Worm (Caenorhabditis elegans) whole organism, L2 larva: Measurements from ENCODE around the gene B0563.9.

ENCODE experiments used
- C34F6.9 ChIP-seq: fragments of 150-350 bp; optimal IDR thresholded peaks from 2 replicates; lab custom pipeline; 2014; ENCODE audit warnings: missing biosample characterization, missing genetic modification characterization
- F13H6.1 ChIP-seq: sonication (generic microtip); optimal IDR thresholded peaks from 2 replicates; lab custom pipeline; 2016; ENCODE audit warnings: missing genetic modification characterization, missing compliant biosample characterization
- R02D3.7 ChIP-seq: fragments of 150-350 bp; optimal IDR thresholded peaks from 2 replicates; lab custom pipeline; 2014; ENCODE audit warnings: missing biosample characterization, missing genetic modification characterization
- Y55F3AM.14 ChIP-seq: fragments of 200-800 bp; sonication (Bioruptor generic); optimal IDR thresholded peaks from 2 replicates; lab custom pipeline; 2018; ENCODE audit warnings: mild to moderate bottlenecking, missing genetic modification characterization, missing compliant biosample characterization
- ZK546.5 ChIP-seq: sonication (generic microtip); optimal IDR thresholded peaks from 2 replicates; lab custom pipeline; 2017; ENCODE audit warnings: missing biosample characterization, missing genetic modification characterization
- alr-1 ChIP-seq: fragments of 150-350 bp; optimal IDR thresholded peaks from 2 replicates; lab custom pipeline; 2014; ENCODE audit warnings: missing biosample characterization, missing genetic modification characterization
- aly-2 ChIP-seq: fragments of 150-350 bp; optimal IDR thresholded peaks from 2 replicates; lab custom pipeline; 2014; ENCODE audit warnings: missing biosample characterization, missing genetic modification characterization
- ama-1 ChIP-seq: fragments of 150-350 bp; optimal IDR thresholded peaks from 2 replicates; lab custom pipeline; 2018; ENCODE audit warnings: inconsistent platforms
- blmp-1 ChIP-seq: sonication (generic microtip); optimal IDR thresholded peaks from 2 replicates; lab custom pipeline; 2017; ENCODE audit warnings: missing genetic modification characterization, mild to moderate bottlenecking, missing compliant biosample characterization, antibody characterized with exemption, moderate library complexity; ENCODE audit not compliant: insufficient read depth
- ceh-82 ChIP-seq: fragments of 150-350 bp; optimal IDR thresholded peaks from 2 replicates; lab custom pipeline; 2014; ENCODE audit warnings: missing biosample characterization, missing genetic modification characterization
- crh-2 ChIP-seq: sonication (generic microtip); optimal IDR thresholded peaks from 2 replicates; lab custom pipeline; 2017; ENCODE audit warnings: missing biosample characterization, missing genetic modification characterization
- dmd-4 ChIP-seq: sonication (generic microtip); optimal IDR thresholded peaks from 2 replicates; lab custom pipeline; 2017; ENCODE audit warnings: missing biosample characterization, missing genetic modification characterization
- egl-27 ChIP-seq: sonication (generic microtip); optimal IDR thresholded peaks from 3 replicates; lab custom pipeline; 2017; ENCODE audit warnings: missing biosample characterization, missing genetic modification reagents, missing genetic modification characterization
- elt-1 ChIP-seq: fragments of 150-350 bp; optimal IDR thresholded peaks from 2 replicates; lab custom pipeline; 2014; ENCODE audit warnings: missing biosample characterization, missing genetic modification characterization
- elt-3 ChIP-seq: sonication (generic microtip); optimal IDR thresholded peaks from 2 replicates; lab custom pipeline; 2017; ENCODE audit warnings: missing biosample characterization, missing genetic modification characterization
- fos-1 ChIP-seq: fragments of 150-350 bp; optimal IDR thresholded peaks from 2 replicates; lab custom pipeline; 2014; ENCODE audit warnings: missing biosample characterization, missing genetic modification characterization
- gmeb-1 ChIP-seq: fragments of 150-350 bp; optimal IDR thresholded peaks from 2 replicates; lab custom pipeline; 2014; ENCODE audit warnings: missing biosample characterization, missing genetic modification characterization
- lin-11 ChIP-seq: fragments of 150-350 bp; sonication (generic microtip); optimal IDR thresholded peaks from 2 replicates; lab custom pipeline; 2014; ENCODE audit warnings: missing biosample characterization, missing genetic modification characterization, inconsistent platforms, mixed read lengths
- lin-13 ChIP-seq: fragments of 150-350 bp; optimal IDR thresholded peaks from 2 replicates; lab custom pipeline; 2014; ENCODE audit warnings: missing biosample characterization, missing genetic modification reagents, missing genetic modification characterization
- lin-39 ChIP-seq: fragments of 150-350 bp; optimal IDR thresholded peaks from 2 replicates; lab custom pipeline; 2014; ENCODE audit warnings: missing biosample characterization, missing genetic modification reagents, missing genetic modification characterization
- lsy-2 ChIP-seq, 2 experiments: fragments of 150-350 bp in 1 of 2; sonication (generic microtip) in 1 of 2; optimal IDR thresholded peaks; 2 replicates each; lab custom pipeline; 2014 to 2017; ENCODE audit warnings: missing biosample characterization in 2 of 2, missing genetic modification characterization in 2 of 2
- mab-5 ChIP-seq: fragments of 150-350 bp; optimal IDR thresholded peaks from 2 replicates; lab custom pipeline; 2014; ENCODE audit warnings: missing biosample characterization, missing genetic modification characterization
- nhr-11 ChIP-seq: fragments of 150-350 bp; optimal IDR thresholded peaks from 2 replicates; lab custom pipeline; 2014; ENCODE audit warnings: missing biosample characterization, missing genetic modification characterization
- nhr-129 ChIP-seq: fragments of 150-350 bp; optimal IDR thresholded peaks from 2 replicates; lab custom pipeline; 2014; ENCODE audit warnings: missing biosample characterization, missing genetic modification characterization
- nhr-23 ChIP-seq: fragments of 150-350 bp; optimal IDR thresholded peaks from 2 replicates; lab custom pipeline; 2014; ENCODE audit warnings: missing biosample characterization, missing genetic modification reagents, missing genetic modification characterization
- nhr-25 ChIP-seq: fragments of 150-350 bp; sonication (generic microtip); optimal IDR thresholded peaks from 3 replicates; lab custom pipeline; 2014; ENCODE audit warnings: missing biosample characterization, missing genetic modification characterization
- nhr-6 ChIP-seq: fragments of 150-350 bp; optimal IDR thresholded peaks from 2 replicates; lab custom pipeline; 2014; ENCODE audit warnings: missing biosample characterization, missing genetic modification characterization
- nhr-77 ChIP-seq: fragments of 150-350 bp; optimal IDR thresholded peaks from 2 replicates; lab custom pipeline; 2014; ENCODE audit warnings: missing biosample characterization, missing genetic modification characterization
- peb-1 ChIP-seq: fragments of 150-350 bp; optimal IDR thresholded peaks from 2 replicates; lab custom pipeline; 2014; ENCODE audit warnings: missing biosample characterization, missing genetic modification characterization
- sem-4 ChIP-seq: fragments of 150-350 bp; optimal IDR thresholded peaks from 2 replicates; lab custom pipeline; 2014; ENCODE audit warnings: missing biosample characterization, missing genetic modification reagents, missing genetic modification characterization
- snpc-4 ChIP-seq: fragments of 150-350 bp; optimal IDR thresholded peaks from 2 replicates; lab custom pipeline; 2014; ENCODE audit warnings: missing biosample characterization, missing genetic modification characterization
- unc-39 ChIP-seq: fragments of 150-350 bp; optimal IDR thresholded peaks from 2 replicates; lab custom pipeline; 2014; ENCODE audit warnings: missing biosample characterization, missing genetic modification characterization
- unc-55 ChIP-seq: fragments of 150-350 bp; sonication (generic microtip); optimal IDR thresholded peaks from 3 replicates; lab custom pipeline; 2014; ENCODE audit warnings: missing biosample characterization, missing genetic modification reagents, missing genetic modification characterization
- unc-62 ChIP-seq: fragments of 150-350 bp; optimal IDR thresholded peaks from 2 replicates; lab custom pipeline; 2014; ENCODE audit warnings: missing biosample characterization, missing genetic modification reagents, missing genetic modification characterization
- zag-1 ChIP-seq: fragments of 150-350 bp; optimal IDR thresholded peaks from 2 replicates; lab custom pipeline; 2014; ENCODE audit warnings: missing biosample characterization, missing genetic modification characterization
- ztf-1 ChIP-seq: fragments of 200-800 bp; sonication (Bioruptor generic); conservative IDR thresholded peaks from 2 replicates; pipeline ENCODE4 v1.3.6; 2022; ENCODE audit warnings: missing genetic modification characterization, missing compliant biosample characterization
- ztf-11 ChIP-seq: sonication (generic microtip); optimal IDR thresholded peaks from 2 replicates; lab custom pipeline; 2017; ENCODE audit warnings: missing biosample characterization, missing genetic modification characterization

The B0563.9 gene

DNA sequence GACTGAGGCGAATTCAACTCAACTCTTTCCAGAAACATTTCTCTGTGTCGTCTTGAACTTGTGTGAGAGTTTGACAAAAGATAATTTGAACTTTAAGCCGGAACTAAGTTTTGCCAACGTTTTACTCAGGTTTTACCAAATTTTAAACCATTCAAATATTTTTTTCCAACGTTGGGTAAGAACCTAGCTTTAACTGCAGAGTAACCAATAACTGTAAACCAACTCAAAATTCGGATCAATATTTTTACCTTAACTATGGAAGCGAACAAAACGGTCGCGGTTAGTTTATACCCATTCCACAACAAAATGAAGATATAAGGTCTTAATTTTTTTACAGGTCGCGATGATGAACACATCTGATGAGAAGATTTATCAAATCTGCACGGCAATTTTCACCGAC, 4.4 kb downstream of the B0563.9 start:
- TF ChIP-seq peb-1 (no peak), dmd-4 (tag; lab: Kevin White, UChicago) (no peak), nhr-77 (tag; lab: Kevin White, UChicago) (no peak), nhr-11 (tag; lab: Kevin White, UChicago) (no peak)

DNA sequence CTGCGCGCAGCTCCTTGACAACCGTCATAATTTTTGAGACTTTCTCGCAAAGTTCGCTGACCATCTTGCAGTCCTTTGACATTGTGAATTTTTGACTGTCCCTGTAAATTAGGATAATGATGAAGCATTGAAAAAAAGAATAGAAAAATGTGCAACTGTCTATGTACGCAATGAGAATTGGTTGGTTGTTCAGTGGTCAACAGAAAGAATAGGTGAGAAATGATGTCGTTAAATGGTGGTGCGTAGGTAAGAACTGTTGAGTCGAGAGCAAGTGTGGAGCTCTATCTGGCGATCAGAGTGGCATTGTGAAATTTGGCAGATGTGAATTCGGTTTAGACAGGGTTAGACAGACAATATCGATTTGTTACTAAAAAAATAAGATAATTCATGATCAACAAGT, 6.1 kb downstream of the B0563.9 start, which contains the start of gene B0563.8:
B0563.8 (minus strand) TSS at position 101 of the 400 bp plus-strand sequence.
- TF ChIP-seq nhr-23 (no peak), blmp-1 (tag; lab: Kevin White, UChicago) (no peak), unc-62 (GFP tag; lab: Kevin White, UChicago) (no peak), sem-4 (tag; lab: Kevin White, UChicago) (no peak), aly-2 (tag; lab: Kevin White, UChicago) (no peak), lin-13 (GFP tag; lab: Kevin White, UChicago) (no peak), crh-2 (no peak), alr-1 (no peak), F13H6.1 (tag; lab: Kevin White, UChicago) (no peak), egl-27 (tag; lab: Kevin White, UChicago) (no peak), unc-39 (tag; lab: Kevin White, UChicago) (no peak), zag-1 (no peak)
- TF ChIP-seq, all 48 proteins: peak for 0

- TF ChIP-seq ama-1 (lab: Kevin White, UChicago) (no peak), lsy-2 (tag; optimal IDR thresholded peaks at IDR 0.05; lab: Kevin White, UChicago) (no peak), nhr-11 (tag; lab: Kevin White, UChicago) (no peak), alr-1 (no peak), unc-55 (no peak), lin-11 (tag; lab: Kevin White, UChicago) (no peak), nhr-6 (tag; lab: Kevin White, UChicago) (no peak), C34F6.9 (tag; lab: Kevin White, UChicago) (no peak), mab-5 (tag; lab: Kevin White, UChicago) (no peak), nhr-129 (tag; lab: Kevin White, UChicago) (no peak), snpc-4 (tag; lab: Kevin White, UChicago) (no peak)
Measured at ce11 chrX:9180823-9181222, 12.5 kb downstream of the B0563.9 start, which contains the start of gene Y81B9A.4. Gene Y81B9A.4 (minus strand): TSS chrX:9180923.

DNA sequence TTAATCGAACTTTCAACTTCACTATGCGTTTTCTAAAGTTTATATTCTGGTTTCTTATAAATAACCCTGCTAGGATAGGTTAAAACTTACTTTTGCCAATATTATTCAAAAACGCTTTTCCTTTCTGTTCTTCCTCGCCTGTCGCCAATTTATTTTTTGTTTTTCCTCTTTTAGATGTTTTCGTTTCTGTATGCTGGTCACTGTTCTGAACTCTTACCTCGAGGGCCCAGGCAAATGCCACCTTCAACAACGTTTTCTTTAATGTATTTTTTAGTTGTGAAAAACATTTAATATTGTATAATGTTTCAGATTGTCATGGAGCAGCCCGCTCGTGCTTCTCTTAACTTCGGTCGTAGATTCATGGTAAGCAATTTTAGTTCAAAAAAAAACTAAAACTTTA, 13.8 kb downstream of the B0563.9 start, which contains the start of gene Y81B9A.3:
Y81B9A.3 (plus strand) TSS at position 301 of the 400 bp plus-strand sequence.
- TF ChIP-seq ztf-1 (GFP tag; lab: Robert Waterston, UW): no peak
- TF ChIP-seq lin-39: no peak
- no peak for TF ChIP-seq ceh-82 (tag; lab: Kevin White, UChicago)
- TF ChIP-seq Y55F3AM.14: no peak
- no peak for TF ChIP-seq nhr-129 (tag; lab: Kevin White, UChicago)
- TF ChIP-seq R02D3.7: no peak
- TF ChIP-seq ZK546.5: no peak
- no peak for TF ChIP-seq nhr-25 (tag; lab: Kevin White, UChicago)
- no peak for TF ChIP-seq fos-1
- TF ChIP-seq elt-3: no peak
- no peak for TF ChIP-seq snpc-4 (tag; lab: Kevin White, UChicago)
- TF ChIP-seq ztf-11 (tag; lab: Kevin White, UChicago): no peak
- TF ChIP-seq nhr-23: no peak
- TF ChIP-seq gmeb-1 (tag; lab: Kevin White, UChicago): no peak
- no peak for TF ChIP-seq C34F6.9 (tag; lab: Kevin White, UChicago)
- TF ChIP-seq peb-1: no peak
- no peak for TF ChIP-seq elt-1 (tag; lab: Kevin White, UChicago)
- TF ChIP-seq blmp-1 (tag; lab: Kevin White, UChicago): no peak
- TF ChIP-seq, all 48 proteins: peak for 0

DNA sequence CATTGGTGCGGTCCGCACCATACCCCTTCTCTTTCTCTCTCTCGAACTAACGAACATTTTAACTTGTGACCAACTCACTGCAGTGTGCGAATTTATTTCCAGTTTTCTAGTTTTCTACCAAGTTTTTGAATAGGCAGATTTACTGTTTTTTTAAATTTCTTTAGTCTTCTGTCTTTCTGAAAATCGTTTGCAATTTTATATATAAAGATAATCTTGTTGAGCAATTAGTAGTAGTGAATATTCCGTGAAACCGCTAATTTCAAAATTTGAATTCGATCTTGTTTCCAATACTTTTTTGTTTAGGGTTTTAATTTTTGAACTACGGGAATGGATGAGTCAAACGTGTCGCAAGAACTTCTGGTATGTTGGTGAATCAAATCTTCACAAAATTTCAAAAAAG, 15.5 kb downstream of the B0563.9 start, which contains the start of gene Y81B9A.2:
Y81B9A.2 (plus strand) TSS at position 301 of the 400 bp plus-strand sequence.
- no peak for TF ChIP-seq sem-4 (tag; lab: Kevin White, UChicago)
- TF ChIP-seq unc-55: no peak
- TF ChIP-seq unc-62 (GFP tag; lab: Kevin White, UChicago): no peak
- TF ChIP-seq, all 48 proteins: peak for 0
